Worm (Caenorhabditis elegans): ENCODE data around the gene rif-1.2.

The rif-1.2 gene

DNA sequence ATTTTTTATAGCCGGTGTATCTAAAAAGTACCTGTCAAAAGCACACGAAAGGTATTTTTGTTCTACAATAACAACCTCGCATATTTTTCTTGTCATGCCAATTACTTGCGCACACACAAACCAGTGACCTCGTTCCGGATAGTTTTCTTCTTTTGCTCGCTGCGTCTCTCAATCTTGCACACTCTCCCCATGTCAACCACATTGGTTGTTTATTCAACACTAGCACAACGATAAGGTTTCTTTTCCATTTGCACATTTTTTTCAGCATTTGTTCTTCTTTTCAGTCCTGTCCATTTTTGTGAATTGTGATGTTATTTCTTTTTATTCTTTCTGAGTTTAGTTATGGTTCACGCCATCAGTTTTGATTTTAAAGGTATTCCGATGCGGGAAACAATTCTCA, 21.0 kb downstream of the rif-1.2 start, which contains the start of gene F42F12.3:
Gene F42F12.3 (plus strand): TSS at position 372 of the 400 bp plus-strand sequence.
- TF ChIP-seq aly-2 (tag; optimal IDR thresholded peaks at IDR 0.05) (no peak), T20F7.1 (GFP tag; optimal IDR thresholded peaks at IDR 0.05) (no peak), hlh-30 (tag; optimal IDR thresholded peaks at IDR 0.05; ENCODE audit: insufficient read depth) (peak; percentile 10), dmd-6 (GFP tag; IDR thresholded peaks at IDR 0.05) (peak; percentile 20; the same call in 1 of the 2 replicates), saeg-2 (GFP tag; IDR thresholded peaks at IDR 0.05) (no peak), zag-1 (tag; optimal IDR thresholded peaks at IDR 0.05) (no peak), hmg-1.1 (GFP tag; IDR thresholded peaks at IDR 0.05) (no peak), aha-1 (tag) (no peak), nhr-41 (GFP tag; IDR thresholded peaks at IDR 0.05) (no peak), nhr-28 (tag; optimal IDR thresholded peaks at IDR 0.05) (peak; percentile 21), daf-16 (GFP tag; optimal IDR thresholded peaks at IDR 0.05) (no peak), daf-16 (tag; optimal IDR thresholded peaks at IDR 0.05) (peak; percentile 87), zfp-3 (GFP tag; conservative IDR thresholded peaks at IDR 0.05) (no peak), hlh-11 (tag; optimal IDR thresholded peaks at IDR 0.05) (peak; percentile 30), unc-39 (tag; optimal IDR thresholded peaks at IDR 0.05) (no peak), Y105C5A.15 (GFP tag; IDR thresholded peaks at IDR 0.05) (no peak), pha-4 (GFP tag; IDR thresholded peaks at IDR 0.05) (no peak), pha-4 (tag; optimal IDR thresholded peaks at IDR 0.05) (no peak), mdt-29 (GFP tag; IDR thresholded peaks at IDR 0.05) (no peak)

DNA sequence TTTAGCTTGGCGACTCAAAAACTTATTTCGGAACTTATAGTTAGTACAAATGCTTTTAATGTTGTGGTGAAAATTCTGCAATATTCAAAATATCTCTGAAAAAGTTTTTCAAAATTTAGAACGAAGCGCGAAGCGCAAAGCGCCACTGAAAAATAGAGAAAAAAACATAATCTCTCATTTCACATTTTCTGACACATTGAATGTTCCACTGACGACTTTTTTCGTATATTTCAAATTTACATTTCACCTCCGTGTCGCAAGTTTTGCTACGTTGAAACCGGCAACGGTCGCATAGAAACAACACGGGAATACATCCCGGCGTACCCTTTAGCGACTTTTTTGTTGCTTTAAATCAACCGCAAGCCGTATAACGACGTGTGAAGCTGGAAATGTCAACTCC, 22.9 kb downstream of the rif-1.2 start, which contains the start of gene F42F12.14:
Gene F42F12.14 (plus strand): TSS at position 301 of the 400 bp plus-strand sequence.
- TF ChIP-seq nhr-111 (GFP tag; optimal IDR thresholded peaks at IDR 0.05) (no peak), lir-3 (tag; optimal IDR thresholded peaks at IDR 0.05) (no peak), cey-2 (tag; optimal IDR thresholded peaks at IDR 0.05; ENCODE audit: borderline replicate concordance, insufficient read depth) (no peak), ceh-62 (tag; optimal IDR thresholded peaks at IDR 0.05) (no peak), unc-62 (GFP tag; optimal IDR thresholded peaks at IDR 0.05 in 1 of 2) (peak in 1 of 2 experiments; percentile 74), unc-62 (tag; optimal IDR thresholded peaks at IDR 0.05) (no peak), lin-1 (GFP tag; IDR thresholded peaks at IDR 0.05) (no peak)

DNA sequence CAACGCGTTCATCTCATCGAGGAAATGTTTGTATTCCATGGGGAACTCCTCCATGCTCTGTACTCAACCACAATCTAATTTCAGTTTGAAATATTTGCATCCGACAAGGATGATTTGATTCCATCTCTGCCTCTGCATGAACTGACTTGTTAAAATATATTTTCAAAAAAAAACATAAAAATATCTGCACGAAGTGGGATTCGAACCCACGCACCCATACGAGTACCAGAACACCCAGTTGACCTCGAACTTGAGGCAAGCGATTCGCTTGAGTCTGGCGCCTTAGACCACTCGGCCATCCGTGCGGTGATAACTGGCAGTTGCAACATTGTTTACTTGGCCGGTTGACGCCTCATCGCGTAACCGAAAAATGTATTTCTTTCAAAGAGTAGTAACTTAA, 23.4 kb downstream of the rif-1.2 start:
- TF ChIP-seq nhr-42 (GFP tag; IDR thresholded peaks at IDR 0.05) (no peak), php-3 (GFP tag; IDR thresholded peaks at IDR 0.05) (no peak; the same call in 1 of the 2 replicates), madf-5 (GFP tag; IDR thresholded peaks at IDR 0.05) (no peak), mxl-3 (GFP tag; optimal IDR thresholded peaks at IDR 0.05) (peak; percentile 53), egl-27 (tag; optimal IDR thresholded peaks at IDR 0.05) (no peak), ama-1 (optimal IDR thresholded peaks at IDR 0.05) (no peak), mdt-29 (GFP tag; IDR thresholded peaks at IDR 0.05) (no peak), saeg-2 (GFP tag; IDR thresholded peaks at IDR 0.05) (peak; percentile 62; the same call in 1 of the 2 replicates), zip-2 (tag; optimal IDR thresholded peaks at IDR 0.05) (no peak), nhr-11 (tag; optimal IDR thresholded peaks at IDR 0.05) (no peak), nhr-28 (tag; optimal IDR thresholded peaks at IDR 0.05) (peak; percentile 56), D1046.2 (GFP tag; IDR thresholded peaks at IDR 0.05) (no peak), F37D6.2 (tag; optimal IDR thresholded peaks at IDR 0.05) (no peak), skn-1 (tag; optimal IDR thresholded peaks at IDR 0.05) (no peak), arid-1 (GFP tag; conservative IDR thresholded peaks at IDR 0.05) (peak; percentile 52; the same call in 1 of the 2 replicates), spr-1 (tag; optimal IDR thresholded peaks at IDR 0.05) (peak; percentile 10), F49E8.2 (tag; optimal IDR thresholded peaks at IDR 0.05; ENCODE audit: borderline replicate concordance) (no peak), nhr-102 (tag; optimal IDR thresholded peaks at IDR 0.05) (no peak), fos-1 (tag; optimal IDR thresholded peaks at IDR 0.05) (no peak), ceh-82 (tag; optimal IDR thresholded peaks at IDR 0.05) (no peak), zfp-3 (GFP tag; conservative IDR thresholded peaks at IDR 0.05) (0 out of 2 replicates have a peak, but pooled peaks have one; percentile 53), aly-2 (tag; optimal IDR thresholded peaks at IDR 0.05) (no peak), ztf-7 (tag; optimal IDR thresholded peaks at IDR 0.05) (peak; percentile 28), ceh-32 (tag; optimal IDR thresholded peaks at IDR 0.05; ENCODE audit: poor library complexity) (no peak), dpl-1 (GFP tag; optimal IDR thresholded peaks at IDR 0.05) (no peak), nhr-10 (tag; optimal IDR thresholded peaks at IDR 0.05) (no peak), hlh-30 (tag; optimal IDR thresholded peaks at IDR 0.05; ENCODE audit: insufficient read depth) (peak; percentile 27), mes-2 (tag; optimal IDR thresholded peaks at IDR 0.05; ENCODE audit: poor library complexity, severe bottlenecking) (peak; percentile 77), dve-1 (tag; optimal IDR thresholded peaks at IDR 0.05; ENCODE audit: insufficient read depth) (no peak)
